Fruit fly (Drosophila melanogaster) whole organism, embryonic: ENCODE data around the gene CG10587.

Experiments
- Asciz ChIP-seq: fragments of 200-800 bp; sonication (Bioruptor generic); optimal IDR thresholded peaks from 2 replicates; lab custom pipeline; 2017; ENCODE audit warnings: missing biosample characterization, mild to moderate bottlenecking, missing genetic modification characterization, missing genetic modification reagents
- Atf6 ChIP-seq: fragments of 200-800 bp; sonication (Bioruptor generic); IDR thresholded peaks from 2 replicates; pipeline ENCODE4 v1.3.6; 2022; ENCODE audit warnings: missing biosample characterization, missing genetic modification characterization
- BtbVII ChIP-seq: fragments of 200-800 bp; sonication (Bioruptor generic); optimal IDR thresholded peaks from 3 replicates; lab custom pipeline; 2017; ENCODE audit warnings: missing biosample characterization, mild to moderate bottlenecking, missing genetic modification characterization
- CG12219 ChIP-seq: fragments of 200-800 bp; sonication (Bioruptor generic); optimal IDR thresholded peaks from 3 replicates; lab custom pipeline; 2018; ENCODE audit warnings: missing biosample characterization, mild to moderate bottlenecking, missing genetic modification characterization
- CG12744 ChIP-seq: fragments of 200-800 bp; sonication (Bioruptor generic); optimal IDR thresholded peaks from 2 replicates; lab custom pipeline; 2016; ENCODE audit warnings: missing biosample characterization, missing genetic modification characterization
- CG15479 ChIP-seq: fragments of 200-800 bp; sonication (Bioruptor generic); optimal IDR thresholded peaks from 3 replicates; lab custom pipeline; 2019; ENCODE audit warnings: missing biosample characterization, mild to moderate bottlenecking, missing genetic modification characterization, moderate library complexity
- CG17328 ChIP-seq: fragments of 200-800 bp; sonication (Bioruptor generic); IDR thresholded peaks from 2 replicates; pipeline ENCODE4 v1.3.6; 2022; ENCODE audit warnings: missing biosample characterization, missing genetic modification characterization
- CG18599 ChIP-seq: fragments of 200-800 bp; sonication (Bioruptor generic); optimal IDR thresholded peaks from 3 replicates; lab custom pipeline; 2017; ENCODE audit warnings: missing biosample characterization, missing genetic modification characterization, mild to moderate bottlenecking, moderate library complexity, missing genetic modification reagents
- CG32532 ChIP-seq: fragments of 200-800 bp; sonication (Bioruptor generic); IDR thresholded peaks from 2 replicates; pipeline ENCODE4 v1.3.6; 2022; ENCODE audit warnings: missing biosample characterization, missing genetic modification characterization
- CG3838 ChIP-seq: fragments of 200-800 bp; sonication (Bioruptor generic); optimal IDR thresholded peaks from 3 replicates; lab custom pipeline; 2016; ENCODE audit warnings: missing biosample characterization, missing genetic modification characterization
- CG3847 ChIP-seq: fragments of 200-800 bp; sonication (Bioruptor generic); IDR thresholded peaks from 2 replicates; pipeline ENCODE4 v1.3.6; 2022; ENCODE audit warnings: missing biosample characterization, missing genetic modification characterization
- CG4424 ChIP-seq: fragments of 200-800 bp; sonication (Bioruptor generic); optimal IDR thresholded peaks from 3 replicates; lab custom pipeline; 2016; ENCODE audit warnings: missing biosample characterization, missing genetic modification characterization
- CG5953 ChIP-seq: fragments of 200-800 bp; sonication (Bioruptor generic); IDR thresholded peaks from 2 replicates; pipeline ENCODE4 v1.3.6; 2022; ENCODE audit warnings: missing biosample characterization, missing genetic modification characterization
- CG7556 ChIP-seq: fragments of 200-800 bp; sonication (Bioruptor generic); optimal IDR thresholded peaks from 2 replicates; lab custom pipeline; 2017; ENCODE audit warnings: missing biosample characterization, mild to moderate bottlenecking, missing genetic modification characterization
- CG9215 ChIP-seq: fragments of 200-800 bp; sonication (Bioruptor generic); IDR thresholded peaks from 2 replicates; pipeline ENCODE4 v1.3.6; 2022; ENCODE audit warnings: missing biosample characterization, missing genetic modification characterization
- Dad ChIP-seq: fragments of 200-800 bp; sonication (Bioruptor generic); optimal IDR thresholded peaks from 3 replicates; lab custom pipeline; 2016; ENCODE audit warnings: missing biosample characterization, missing genetic modification characterization
- HLH4C ChIP-seq: fragments of 200-800 bp; sonication (Bioruptor generic); IDR thresholded peaks from 3 replicates; pipeline ENCODE4 v1.3.6; 2022; ENCODE audit warnings: missing biosample characterization, missing genetic modification characterization; ENCODE audit not compliant: partially characterized antibody
- HmgD ChIP-seq: fragments of 200-800 bp; sonication (Bioruptor generic); optimal IDR thresholded peaks from 3 replicates; lab custom pipeline; 2016; ENCODE audit warnings: missing biosample characterization, missing genetic modification characterization
- Hr3 ChIP-seq: fragments of 200-800 bp; sonication (Bioruptor generic); optimal IDR thresholded peaks from 3 replicates; lab custom pipeline; 2016; ENCODE audit warnings: missing biosample characterization, missing genetic modification characterization
- Hr51 ChIP-seq, 2 experiments: fragments of 200-800 bp; sonication (Bioruptor generic); optimal IDR thresholded peaks; 2 replicates in 1 of 2; 3 replicates in 1 of 2; lab custom pipeline; 2016 to 2018; ENCODE audit warnings: missing biosample characterization in 2 of 2, missing genetic modification characterization in 2 of 2, mild to moderate bottlenecking in 1 of 2, moderate library complexity in 1 of 2
- Lim3 ChIP-seq: fragments of 200-800 bp; sonication (Bioruptor generic); IDR thresholded peaks from 2 replicates; pipeline ENCODE4 v1.3.6; 2022; ENCODE audit warnings: missing biosample characterization, missing genetic modification characterization
- MBD-R2 ChIP-seq: fragments of 200-800 bp; sonication (Bioruptor generic); IDR thresholded peaks from 2 replicates; pipeline ENCODE4 v1.3.6; 2022; ENCODE audit warnings: missing biosample characterization, missing genetic modification characterization
- Med ChIP-seq: fragments of 200-800 bp; sonication (Bioruptor generic); peaks from one replicate; lab custom pipeline; 2016; ENCODE audit warnings: missing biosample characterization, missing genetic modification characterization, mild to moderate bottlenecking, inconsistent platforms, moderate library complexity
- NC2β ChIP-seq: fragments of 200-800 bp; sonication (Bioruptor generic); optimal IDR thresholded peaks from 2 replicates; lab custom pipeline; 2016; ENCODE audit warnings: missing biosample characterization, missing genetic modification characterization
- Nf-YB ChIP-seq: fragments of 200-800 bp; sonication (Bioruptor generic); optimal IDR thresholded peaks from 3 replicates; lab custom pipeline; 2019; ENCODE audit warnings: missing biosample characterization, mild to moderate bottlenecking, missing genetic modification characterization, moderate library complexity
- Oli ChIP-seq: fragments of 200-800 bp; sonication (Bioruptor generic); optimal IDR thresholded peaks from 2 replicates; lab custom pipeline; 2018; ENCODE audit warnings: missing biosample characterization, mild to moderate bottlenecking, missing genetic modification characterization, moderate library complexity
- Pdp1 ChIP-seq, 2 experiments: fragments of 200-800 bp; sonication (Bioruptor generic); optimal IDR thresholded peaks; 3 replicates each; lab custom pipeline; 2016; ENCODE audit warnings: missing biosample characterization in 2 of 2, missing genetic modification characterization in 2 of 2, mild to moderate bottlenecking in 1 of 2, moderate library complexity in 1 of 2
- Spps ChIP-seq: fragments of 200-800 bp; sonication (Bioruptor generic); optimal IDR thresholded peaks from 2 replicates; lab custom pipeline; 2018; ENCODE audit warnings: missing biosample characterization, mild to moderate bottlenecking, missing genetic modification characterization
- bab2 ChIP-seq: fragments of 200-800 bp; sonication (Bioruptor generic); optimal IDR thresholded peaks from 2 replicates; lab custom pipeline; 2016; ENCODE audit warnings: missing biosample characterization, missing genetic modification characterization
- caup ChIP-seq: fragments of 200-800 bp; sonication (Bioruptor generic); optimal IDR thresholded peaks from 3 replicates; lab custom pipeline; 2017; ENCODE audit warnings: missing biosample characterization, mild to moderate bottlenecking, missing genetic modification characterization, moderate library complexity; ENCODE audit not compliant: severe bottlenecking
- dm ChIP-seq: fragments of 200-800 bp; sonication (Bioruptor generic); optimal IDR thresholded peaks from 3 replicates; lab custom pipeline; 2016; ENCODE audit warnings: missing biosample characterization, missing genetic modification characterization
- dmrt99B ChIP-seq: fragments of 200-800 bp; sonication (Bioruptor generic); optimal IDR thresholded peaks from 2 replicates; lab custom pipeline; 2018; ENCODE audit warnings: missing biosample characterization, mild to moderate bottlenecking, missing genetic modification characterization, moderate library complexity
- fd102C ChIP-seq: fragments of 200-800 bp; sonication (Bioruptor generic); optimal IDR thresholded peaks from 2 replicates; lab custom pipeline; 2018; ENCODE audit warnings: missing biosample characterization, mild to moderate bottlenecking, missing genetic modification characterization, moderate library complexity
- fd96Cb ChIP-seq: fragments of 200-800 bp; sonication (Bioruptor generic); optimal IDR thresholded peaks from 2 replicates; lab custom pipeline; 2018; ENCODE audit warnings: missing biosample characterization, mild to moderate bottlenecking, missing genetic modification characterization, moderate library complexity
- her ChIP-seq: fragments of 200-800 bp; sonication (Bioruptor generic); optimal IDR thresholded peaks from 2 replicates; lab custom pipeline; 2016; ENCODE audit warnings: missing biosample characterization, missing genetic modification characterization
- jigr1 ChIP-seq: fragments of 200-800 bp; sonication (Bioruptor generic); IDR thresholded peaks from 3 replicates; pipeline ENCODE4 v1.3.6; 2022; ENCODE audit warnings: missing biosample characterization, missing genetic modification characterization
- luna ChIP-seq: fragments of 200-800 bp; sonication (Bioruptor generic); optimal IDR thresholded peaks from 2 replicates; lab custom pipeline; 2016; ENCODE audit warnings: missing biosample characterization, missing genetic modification characterization
- nerfin-2 ChIP-seq: fragments of 200-800 bp; sonication (Bioruptor generic); IDR thresholded peaks from 2 replicates; pipeline ENCODE4 v1.3.6; 2022; ENCODE audit warnings: missing biosample characterization, missing genetic modification characterization; ENCODE audit not compliant: partially characterized antibody
- pho ChIP-seq: fragments of 200-800 bp; sonication (Bioruptor generic); optimal IDR thresholded peaks from 2 replicates; lab custom pipeline; 2016; ENCODE audit warnings: missing biosample characterization, missing genetic modification characterization
- phol ChIP-seq: fragments of 200-800 bp; sonication (Bioruptor generic); optimal IDR thresholded peaks from 3 replicates; lab custom pipeline; 2018; ENCODE audit warnings: missing biosample characterization, mild to moderate bottlenecking, missing genetic modification characterization, moderate library complexity
- pnt ChIP-seq: fragments of 200-800 bp; sonication (Bioruptor generic); optimal IDR thresholded peaks from 3 replicates; lab custom pipeline; 2016; ENCODE audit warnings: missing biosample characterization, missing genetic modification characterization
- psq ChIP-seq: fragments of 200-800 bp; sonication (Bioruptor generic); optimal IDR thresholded peaks from 2 replicates; lab custom pipeline; 2017; ENCODE audit warnings: missing biosample characterization, missing genetic modification characterization
- run ChIP-seq: fragments of 200-800 bp; sonication (Bioruptor generic); optimal IDR thresholded peaks from 3 replicates; lab custom pipeline; 2018; ENCODE audit warnings: missing biosample characterization, mild to moderate bottlenecking, missing genetic modification characterization
- salm ChIP-seq: fragments of 200-800 bp; sonication (Bioruptor generic); optimal IDR thresholded peaks from 2 replicates; lab custom pipeline; 2018; ENCODE audit warnings: missing biosample characterization, mild to moderate bottlenecking, missing genetic modification characterization
- tio ChIP-seq: fragments of 200-800 bp; sonication (Bioruptor generic); optimal IDR thresholded peaks from 2 replicates; lab custom pipeline; 2017; ENCODE audit warnings: missing biosample characterization, missing genetic modification characterization, inconsistent platforms
- tup ChIP-seq: fragments of 200-800 bp; sonication (Bioruptor generic); optimal IDR thresholded peaks from 2 replicates; lab custom pipeline; 2016; ENCODE audit warnings: missing biosample characterization, mild to moderate bottlenecking, missing genetic modification characterization, moderate library complexity
- twi ChIP-seq: fragments of 200-800 bp; optimal IDR thresholded peaks from 2 replicates; lab custom pipeline; 2019; ENCODE audit warnings: missing biosample characterization, mild to moderate bottlenecking, missing genetic modification characterization, moderate library complexity
- vfl ChIP-seq: fragments of 200-800 bp; sonication (Bioruptor generic); optimal IDR thresholded peaks from 2 replicates; lab custom pipeline; 2016; ENCODE audit warnings: missing biosample characterization, missing genetic modification characterization
- vvl ChIP-seq: fragments of 200-800 bp; sonication (Bioruptor generic); IDR thresholded peaks from 2 replicates; pipeline ENCODE4 v1.3.6; 2022; ENCODE audit warnings: missing biosample characterization, missing genetic modification characterization

The CG10587 gene

dm6 chr3L:21010846-21011607, 48.7 kb upstream of the CG10587 start (continued):
- TF ChIP-seq CG9215 (GFP tag; lab: Robert Waterston, UW) (peak; percentile 47), NC2β (GFP tag; lab: Kevin White, UChicago) (no peak), Spps (tag; lab: Kevin White, UChicago) (no peak), pho (peak; percentile 20), CG7556 (GFP tag; lab: Kevin White, UChicago) (no peak), CG12219 (GFP tag; lab: Kevin White, UChicago) (no peak), CG12744 (GFP tag; lab: Kevin White, UChicago) (no peak), tio (GFP tag; lab: Kevin White, UChicago) (peak; percentile 6), CG4424 (GFP tag; lab: Kevin White, UChicago) (peak; percentile 5), phol (tag; lab: Kevin White, UChicago) (peak; percentile 30), dmrt99B (peak; percentile 40), pnt (GFP tag; lab: Kevin White, UChicago) (no peak), Med (peak; percentile 78), jigr1 (GFP tag; lab: Robert Waterston, UW) (no peak), CG17328 (GFP tag; lab: Robert Waterston, UW) (no peak), Asciz (GFP tag; lab: Kevin White, UChicago) (peak; percentile 18), fd102C (GFP tag; lab: Kevin White, UChicago) (no peak), HLH4C (GFP tag; lab: Robert Waterston, UW) (no peak), Nf-YB (GFP tag; lab: Kevin White, UChicago) (no peak), run (tag; lab: Kevin White, UChicago) (no peak), Dad (no peak), psq (GFP tag; lab: Kevin White, UChicago) (no peak), CG5953 (GFP tag; lab: Robert Waterston, UW) (no peak), Hr3 (peak; percentile 5), CG3838 (no peak), dm (no peak), BtbVII (GFP tag; lab: Kevin White, UChicago) (peak; percentile 15), CG32532 (GFP tag; lab: Robert Waterston, UW) (peak; percentile 29; the same call in 1 of the 2 replicates), Oli (tag; lab: Kevin White, UChicago) (peak; percentile 12), luna (no peak), MBD-R2 (no peak), bab2 (GFP tag; lab: Kevin White, UChicago) (peak; percentile 3), caup (peak; percentile 22), CG18599 (GFP tag; lab: Kevin White, UChicago) (peak; percentile 59), Pdp1 (GFP tag; optimal IDR thresholded peaks at IDR 0.05; lab: Kevin White, UChicago) (peak in 1 of 2 experiments; percentile 91), vvl (peak; percentile 69), fd96Cb (tag; lab: Kevin White, UChicago) (peak; percentile 19), vfl (GFP tag; lab: Kevin White, UChicago) (no peak), Atf6 (GFP tag; lab: Robert Waterston, UW) (peak; percentile 57), Lim3 (no peak), CG3847 (GFP tag; lab: Robert Waterston, UW) (no peak), twi (tag; lab: Kevin White, UChicago) (peak; percentile 11), her (GFP tag; lab: Kevin White, UChicago) (no peak), salm (tag; lab: Kevin White, UChicago) (no peak), CG15479 (GFP tag; lab: Kevin White, UChicago) (peak; percentile 98), tup (GFP tag; lab: Kevin White, UChicago) (no peak), HmgD (GFP tag; lab: Kevin White, UChicago) (no peak), nerfin-2 (GFP tag; lab: Robert Waterston, UW) (no peak), Hr51 (GFP tag; optimal IDR thresholded peaks at IDR 0.05; lab: Kevin White, UChicago) (peak in 1 of 2 experiments; percentile 58)
